Worm (Caenorhabditis elegans) whole organism, early embryonic: Measurements from ENCODE around the gene T04G9.4.

ENCODE experiments used
- F13C5.2 ChIP-seq: sonication (generic microtip); optimal IDR thresholded peaks from 2 replicates; lab custom pipeline; 2017; ENCODE audit warnings: mild to moderate bottlenecking, missing genetic modification characterization, inconsistent platforms, missing compliant biosample characterization
- ama-1 ChIP-seq: fragments of 150-350 bp; optimal IDR thresholded peaks from 2 replicates; lab custom pipeline; 2014
- ets-7 ChIP-seq: sonication (generic microtip); optimal IDR thresholded peaks from 2 replicates; lab custom pipeline; 2016; ENCODE audit warnings: missing genotype, missing genetic modification characterization, missing compliant biosample characterization

DNA sequence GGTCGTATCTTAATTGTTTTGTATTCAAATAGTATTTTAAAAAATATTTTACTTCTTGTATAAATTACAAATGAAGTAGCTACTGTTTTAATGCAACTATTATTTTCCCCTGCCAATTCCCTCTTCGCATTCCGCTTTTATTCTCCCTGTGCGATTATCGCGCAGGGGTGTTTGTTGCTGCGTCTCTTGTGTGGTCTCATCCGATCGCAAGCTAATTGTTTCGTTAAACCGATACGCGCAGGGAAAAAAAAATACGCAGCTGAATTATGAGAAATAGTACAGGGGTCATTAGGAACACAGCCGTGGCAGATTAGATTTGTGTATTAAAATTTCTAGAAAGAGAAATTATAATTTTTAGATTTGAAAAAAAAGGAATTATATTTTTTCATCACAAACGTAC, 34.2 kb downstream of the T04G9.4 start:
- TF ChIP-seq ets-7 (tag; lab: Kevin White, UChicago) (no peak), ama-1 (lab: Kevin White, UChicago) (no peak), F13C5.2 (tag; lab: Kevin White, UChicago) (peak; percentile 99)
